Worm (Caenorhabditis elegans) whole organism, L3 larva: ENCODE measurements around the gene sra-3.

ENCODE experiments used
- R02D3.7 ChIP-seq: fragments of 150-350 bp; optimal IDR thresholded peaks from 2 replicates; lab custom pipeline; 2014; ENCODE audit warnings: missing biosample characterization, missing genetic modification characterization
- ama-1 ChIP-seq: fragments of 150-350 bp; optimal IDR thresholded peaks from 2 replicates; lab custom pipeline; 2018
- ceh-28 ChIP-seq: fragments of 150-350 bp; optimal IDR thresholded peaks from 2 replicates; lab custom pipeline; 2014; ENCODE audit warnings: missing biosample characterization, missing genetic modification reagents, missing genetic modification characterization
- daf-12 ChIP-seq: fragments of 150-350 bp; optimal IDR thresholded peaks from 2 replicates; lab custom pipeline; 2014; ENCODE audit warnings: missing biosample characterization, missing genetic modification reagents, missing genetic modification characterization
- elt-1 ChIP-seq: fragments of 150-350 bp; optimal IDR thresholded peaks from 2 replicates; lab custom pipeline; 2014; ENCODE audit warnings: missing biosample characterization, missing genetic modification characterization
- elt-2 ChIP-seq: sonication (generic microtip); optimal IDR thresholded peaks from 2 replicates; lab custom pipeline; 2016; ENCODE audit warnings: missing genetic modification reagents, mild to moderate bottlenecking, missing genetic modification characterization, missing compliant biosample characterization
- fkh-2 ChIP-seq: fragments of 150-350 bp; optimal IDR thresholded peaks from 2 replicates; lab custom pipeline; 2014; ENCODE audit warnings: missing biosample characterization, missing genetic modification reagents, missing genetic modification characterization
- hmg-11 ChIP-seq: sonication (generic microtip); optimal IDR thresholded peaks from 2 replicates; lab custom pipeline; 2016; ENCODE audit warnings: missing genetic modification characterization, missing compliant biosample characterization
- jun-1 ChIP-seq: fragments of 150-350 bp; optimal IDR thresholded peaks from 2 replicates; lab custom pipeline; 2014; ENCODE audit warnings: missing biosample characterization, missing genetic modification reagents, missing genetic modification characterization
- lin-15B ChIP-seq: fragments of 150-350 bp; optimal IDR thresholded peaks from 2 replicates; lab custom pipeline; 2014; ENCODE audit warnings: missing biosample characterization, missing genetic modification characterization
- lin-39 ChIP-seq: fragments of 150-350 bp; optimal IDR thresholded peaks from 2 replicates; lab custom pipeline; 2018; ENCODE audit warnings: missing biosample characterization, missing genetic modification reagents, missing genetic modification characterization
- lsy-12 ChIP-seq: sonication (generic microtip); optimal IDR thresholded peaks from 2 replicates; lab custom pipeline; 2016; ENCODE audit warnings: mild to moderate bottlenecking, missing genetic modification characterization, missing compliant biosample characterization
- nfya-1 ChIP-seq: sonication (generic microtip); optimal IDR thresholded peaks from 2 replicates; lab custom pipeline; 2017; ENCODE audit warnings: missing genetic modification characterization, mild to moderate bottlenecking, missing compliant biosample characterization, antibody characterized with exemption, moderate library complexity; ENCODE audit not compliant: insufficient read depth
- nhr-23 ChIP-seq: fragments of 150-350 bp; optimal IDR thresholded peaks from 2 replicates; lab custom pipeline; 2014; ENCODE audit warnings: missing biosample characterization, missing genetic modification reagents, missing genetic modification characterization
- nhr-25 ChIP-seq: sonication (generic microtip); optimal IDR thresholded peaks from 2 replicates; lab custom pipeline; 2017; ENCODE audit warnings: missing biosample characterization, missing genetic modification characterization
- nhr-28 ChIP-seq: fragments of 150-350 bp; optimal IDR thresholded peaks from 2 replicates; lab custom pipeline; 2014; ENCODE audit warnings: missing biosample characterization, missing genetic modification characterization
- nhr-43 ChIP-seq: sonication (generic microtip); optimal IDR thresholded peaks from 2 replicates; lab custom pipeline; 2016; ENCODE audit warnings: mild to moderate bottlenecking, missing genetic modification characterization, missing compliant biosample characterization; ENCODE audit not compliant: poor library complexity, severe bottlenecking
- nhr-67 ChIP-seq: fragments of 150-350 bp; optimal IDR thresholded peaks from 2 replicates; lab custom pipeline; 2014; ENCODE audit warnings: missing biosample characterization, missing genetic modification characterization
- nhr-77 ChIP-seq: fragments of 150-350 bp; optimal IDR thresholded peaks from 2 replicates; lab custom pipeline; 2014; ENCODE audit warnings: missing biosample characterization, missing genetic modification characterization
- pha-4 ChIP-seq: fragments of 150-350 bp; optimal IDR thresholded peaks from 2 replicates; lab custom pipeline; 2014; ENCODE audit warnings: missing biosample characterization, missing genetic modification reagents, missing genetic modification characterization
- pqm-1 ChIP-seq: fragments of 150-350 bp; optimal IDR thresholded peaks from 2 replicates; lab custom pipeline; 2017; ENCODE audit warnings: missing biosample characterization, missing genetic modification characterization, inconsistent platforms
- sea-2 ChIP-seq: fragments of 150-350 bp; sonication (generic microtip); optimal IDR thresholded peaks from 4 replicates; lab custom pipeline; 2014; ENCODE audit warnings: missing biosample characterization, missing genetic modification reagents, missing genetic modification characterization
- skn-1 ChIP-seq: fragments of 150-350 bp; optimal IDR thresholded peaks from 2 replicates; lab custom pipeline; 2014; ENCODE audit warnings: missing biosample characterization, missing genetic modification characterization
- snpc-4 ChIP-seq: fragments of 150-350 bp; optimal IDR thresholded peaks from 2 replicates; lab custom pipeline; 2014; ENCODE audit warnings: missing biosample characterization, missing genetic modification characterization
- tbx-2 ChIP-seq: sonication (generic microtip); optimal IDR thresholded peaks from 2 replicates; lab custom pipeline; 2016; ENCODE audit warnings: mild to moderate bottlenecking, missing genetic modification characterization, missing compliant biosample characterization
- unc-39 ChIP-seq: sonication (generic microtip); optimal IDR thresholded peaks from 4 replicates; lab custom pipeline; 2017; ENCODE audit warnings: missing biosample characterization, missing genetic modification characterization
- unc-62 ChIP-seq: fragments of 150-350 bp; sonication (generic microtip); optimal IDR thresholded peaks from 4 replicates; lab custom pipeline; 2014; ENCODE audit warnings: missing biosample characterization, missing genetic modification reagents, missing genetic modification characterization
- zag-1 ChIP-seq: fragments of 150-350 bp; optimal IDR thresholded peaks from 2 replicates; lab custom pipeline; 2014; ENCODE audit warnings: missing biosample characterization, missing genetic modification characterization
- ztf-11 ChIP-seq: fragments of 150-350 bp; optimal IDR thresholded peaks from 2 replicates; lab custom pipeline; 2014; ENCODE audit warnings: missing biosample characterization, missing genetic modification characterization

sra-3 gene

DNA sequence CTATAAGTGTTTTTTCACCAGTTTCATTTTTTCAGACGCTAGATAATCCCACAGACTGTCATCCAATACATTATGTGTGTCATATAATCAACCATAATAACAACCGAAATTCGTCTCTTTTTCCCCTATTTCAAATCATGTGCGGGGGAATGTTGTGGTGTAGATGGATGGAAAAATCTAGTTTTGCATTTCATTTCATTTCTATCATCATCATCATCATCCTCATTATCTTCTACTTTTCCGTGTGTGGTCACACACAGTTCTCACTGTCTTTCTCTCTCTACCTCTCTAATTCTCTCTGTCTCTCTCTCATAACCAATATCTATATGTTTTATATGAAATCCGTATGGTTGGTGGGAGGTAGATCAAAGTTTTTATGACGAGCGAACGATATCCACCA, 32.8 kb upstream of the sra-3 start:
- TF ChIP-seq elt-1 (tag; lab: Kevin White, UChicago), result no peak
- TF ChIP-seq pqm-1, result no peak
- TF ChIP-seq ama-1 (lab: Kevin White, UChicago), result no peak
- TF ChIP-seq nhr-23 (tag; lab: Kevin White, UChicago), result peak; percentile 54

DNA sequence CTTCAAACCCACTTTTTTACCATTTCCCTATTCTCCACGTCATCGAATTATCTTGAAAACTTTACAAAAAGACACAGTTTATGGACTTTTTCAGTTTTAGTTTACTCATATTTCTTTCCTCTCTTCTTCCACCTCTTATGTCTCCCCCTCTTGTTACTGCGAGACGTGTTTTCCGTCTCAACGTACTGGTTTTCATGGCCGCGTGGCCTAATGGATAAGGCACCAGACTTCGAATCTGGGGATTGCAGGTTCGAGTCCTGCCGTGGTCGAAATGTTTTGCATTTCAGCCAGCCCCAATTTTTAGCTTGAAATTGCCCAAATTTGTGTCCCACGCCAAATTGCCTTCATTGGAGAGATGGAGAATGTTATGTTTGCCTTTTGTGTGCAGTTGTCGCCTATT, 25.4 kb upstream of the sra-3 start:
- TF ChIP-seq ceh-28 (no peak), skn-1 (tag; lab: Kevin White, UChicago) (no peak), pha-4 (tag; lab: Kevin White, UChicago) (peak; percentile 1), nhr-23 (tag; lab: Kevin White, UChicago) (peak; percentile 53), unc-39 (tag; lab: Kevin White, UChicago) (peak; percentile 23), elt-2 (peak; percentile 37), nhr-43 (tag; lab: Kevin White, UChicago) (peak; percentile 33), lin-39 (tag; lab: Kevin White, UChicago) (no peak), nfya-1 (peak; percentile 24), nhr-77 (peak; percentile 72), hmg-11 (tag; lab: Kevin White, UChicago) (peak; percentile 63), snpc-4 (tag; lab: Kevin White, UChicago) (no peak), pqm-1 (no peak), nhr-28 (no peak), lsy-12 (tag; lab: Kevin White, UChicago) (peak; percentile 70), fkh-2 (tag; lab: Kevin White, UChicago) (no peak), nhr-25 (tag; lab: Kevin White, UChicago) (peak; percentile 42)
- TF ChIP-seq, all 47 proteins: peak for 10

DNA sequence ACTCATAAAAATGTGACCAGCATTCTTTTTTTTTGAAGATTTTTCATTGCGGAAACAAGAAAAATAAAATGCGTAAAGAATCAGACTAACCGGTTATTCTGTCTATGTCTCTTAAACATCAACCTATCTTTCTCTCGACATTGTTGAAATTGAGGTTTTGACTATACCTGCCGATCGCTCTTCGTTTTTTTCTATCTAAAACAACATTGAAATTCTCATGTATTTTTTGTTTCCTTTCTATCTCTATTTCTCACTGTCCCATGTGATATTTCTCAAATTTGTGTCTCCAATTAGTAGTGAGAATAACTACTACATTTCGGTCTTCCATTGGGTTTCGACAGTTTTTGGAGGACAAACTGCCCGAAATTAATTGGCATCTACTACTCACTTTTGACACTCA, 20.3 kb upstream of the sra-3 start:
- peak; percentile 10 for TF ChIP-seq nhr-23 (tag; lab: Kevin White, UChicago)
- TF ChIP-seq sea-2 (GFP tag; lab: Kevin White, UChicago), result no peak
- TF ChIP-seq nhr-25 (tag; lab: Kevin White, UChicago), result peak; percentile 75
- TF ChIP-seq nhr-43 (tag; lab: Kevin White, UChicago), result peak; percentile 9
- TF ChIP-seq zag-1 (tag; lab: Kevin White, UChicago), result no peak

DNA sequence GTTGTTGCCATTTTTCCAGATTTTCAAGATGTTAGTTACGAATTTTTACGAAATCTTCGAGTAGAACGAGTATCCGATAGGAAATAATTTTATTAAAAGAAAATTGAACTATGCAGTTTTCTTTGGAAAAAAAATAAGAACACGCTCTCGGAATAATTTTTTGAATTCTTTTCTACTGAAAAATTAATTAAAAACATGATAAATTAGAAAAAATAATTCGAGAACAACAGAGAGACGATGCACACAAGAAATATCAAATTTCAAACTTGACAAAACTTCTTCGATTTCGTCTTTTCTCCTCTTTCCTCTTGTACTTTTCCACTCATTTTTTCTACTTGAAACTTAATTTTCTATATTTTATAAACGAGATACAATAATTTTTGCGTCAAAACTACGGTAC, 19.3 kb upstream of the sra-3 start, which contains the start of gene F35H8.4:
Gene F35H8.4 (minus strand): TSS at position 101 of the 400 bp plus-strand sequence.
- TF ChIP-seq nfya-1 (no peak), ztf-11 (tag; lab: Kevin White, UChicago) (no peak), nhr-67 (tag; lab: Kevin White, UChicago) (no peak), lin-39 (tag; lab: Kevin White, UChicago) (no peak), pha-4 (tag; lab: Kevin White, UChicago) (no peak), sea-2 (GFP tag; lab: Kevin White, UChicago) (no peak), nhr-77 (no peak), nhr-28 (no peak)

DNA sequence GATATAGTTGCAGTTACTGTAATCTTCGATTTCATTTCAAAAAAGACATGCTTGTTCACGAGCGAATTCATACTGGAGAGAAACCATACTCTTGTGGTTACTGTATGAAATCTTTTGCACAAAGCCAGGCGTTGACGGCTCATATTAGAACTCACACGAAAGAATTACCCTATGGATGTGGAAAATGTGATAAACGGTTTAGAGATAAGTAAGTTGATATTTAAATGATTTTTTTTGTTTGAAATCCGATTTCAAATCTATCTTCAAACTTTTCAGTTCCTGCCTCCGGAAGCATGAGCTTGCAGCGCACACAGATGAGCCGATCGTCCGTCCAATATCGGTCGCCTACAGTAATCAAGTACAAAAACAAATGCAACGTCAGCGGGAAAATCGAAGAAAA, 18.3 kb upstream of the sra-3 start:
- TF ChIP-seq daf-12 (tag; lab: Kevin White, UChicago) (no peak), ztf-11 (tag; lab: Kevin White, UChicago) (no peak), jun-1 (no peak), unc-62 (GFP tag; lab: Kevin White, UChicago) (no peak), nhr-43 (tag; lab: Kevin White, UChicago) (no peak), elt-2 (no peak), ama-1 (lab: Kevin White, UChicago) (no peak), lin-15B (tag; lab: Kevin White, UChicago) (no peak), hmg-11 (tag; lab: Kevin White, UChicago) (no peak)

DNA sequence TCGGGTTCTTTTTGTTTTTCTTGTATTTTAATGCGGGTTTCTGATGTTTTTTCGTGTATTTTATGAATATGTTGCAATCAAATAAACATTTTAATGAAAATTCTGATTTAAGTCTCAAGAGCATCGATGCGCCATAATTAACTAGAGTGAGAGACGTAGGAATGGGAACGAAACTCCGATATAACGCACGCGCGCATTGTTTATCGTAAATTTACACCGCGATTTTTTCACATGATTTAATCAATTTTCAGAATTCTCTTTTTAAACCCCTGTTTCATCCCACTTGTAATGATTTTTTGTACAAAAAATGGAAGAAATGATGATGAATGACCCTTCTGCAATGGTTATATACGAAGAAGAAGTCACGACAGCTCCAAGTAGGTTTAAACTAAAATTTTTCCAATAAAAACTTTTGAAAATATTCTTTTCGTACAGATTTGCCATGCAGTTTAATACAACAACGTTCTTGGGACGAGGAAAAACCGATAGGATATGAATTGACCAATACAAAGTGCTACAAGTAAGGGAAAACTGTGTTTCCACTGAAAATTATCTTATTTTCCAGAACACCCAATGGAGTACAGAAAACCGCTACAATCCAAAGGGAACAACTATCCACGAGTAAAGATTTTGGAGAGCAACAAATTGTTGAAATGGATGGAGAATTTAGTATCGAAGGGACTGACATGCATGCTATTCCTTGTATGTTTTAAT, 17.0 kb upstream of the sra-3 start, which contains the start of gene zfp-2:
Gene zfp-2 (plus strand): TSS at position 214 of the 714 bp plus-strand sequence.
- TF ChIP-seq hmg-11 (tag; lab: Kevin White, UChicago) (peak; percentile 74), R02D3.7 (tag; lab: Kevin White, UChicago) (peak; percentile 75), fkh-2 (tag; lab: Kevin White, UChicago) (no peak), lin-15B (tag; lab: Kevin White, UChicago) (peak; percentile 27), tbx-2 (tag; lab: Kevin White, UChicago) (no peak), nfya-1 (peak; percentile 43), ama-1 (lab: Kevin White, UChicago) (no peak)
